Fruit fly (Drosophila melanogaster): ENCODE results near the gene CG32816.

The CG32816 gene

dm6 chrX:364006-364405, 106.5 kb downstream of the CG32816 start (continued):
- TF ChIP-seq Lpt (GFP tag; optimal IDR thresholded peaks at IDR 0.05) = no peak

dm6 chrX:362073-362674, 108.4 kb downstream of the CG32816 start:
- peak; percentile 12 for TF ChIP-seq esn (GFP tag; optimal IDR thresholded peaks at IDR 0.05)
- peak; percentile 8 for TF ChIP-seq Eip78C (GFP tag)
- peak; percentile 42 for TF ChIP-seq fkh (GFP tag; optimal IDR thresholded peaks at IDR 0.05)
- peak; percentile 57 for TF ChIP-seq svp (GFP tag)
- TF ChIP-seq Hr38 (GFP tag; optimal IDR thresholded peaks at IDR 0.05) = no peak

- 0 out of 3 replicates have a peak, but pooled peaks have one; percentile 39 for TF ChIP-seq CG8119 (GFP tag; IDR thresholded peaks at IDR 0.05)
- no peak for TF ChIP-seq vri (GFP tag; optimal IDR thresholded peaks at IDR 0.05)
- peak; percentile 75 for TF ChIP-seq CG32006 (GFP tag; optimal IDR thresholded peaks at IDR 0.05)
- peak; percentile 26 for TF ChIP-seq Hr39 (GFP tag; optimal IDR thresholded peaks at IDR 0.05)
- peak; percentile 32 for TF ChIP-seq OdsH (GFP tag; optimal IDR thresholded peaks at IDR 0.05)
- TF ChIP-seq pdm3 (GFP tag; optimal IDR thresholded peaks at IDR 0.05) = peak; percentile 61
- TF ChIP-seq salr (GFP tag; optimal IDR thresholded peaks at IDR 0.05) = peak; percentile 34 to 82
- TF ChIP-seq ss (GFP tag; optimal IDR thresholded peaks at IDR 0.05) = peak in 1 of 2 experiments; percentile 56
- TF ChIP-seq CG6854 (GFP tag; optimal IDR thresholded peaks at IDR 0.05) = peak; percentile 11
- TF ChIP-seq CG8319 (GFP tag; optimal IDR thresholded peaks at IDR 0.05) = no peak
- TF ChIP-seq Sox15 (GFP tag; optimal IDR thresholded peaks at IDR 0.05) = no peak
- peak; percentile 80 for TF ChIP-seq CG1621 (tag; optimal IDR thresholded peaks at IDR 0.05)
- no peak for TF ChIP-seq Smox (GFP tag; optimal IDR thresholded peaks at IDR 0.05)
- no peak for TF ChIP-seq CG8632 (GFP tag; optimal IDR thresholded peaks at IDR 0.05)
- TF ChIP-seq Ets21C (GFP tag; optimal IDR thresholded peaks at IDR 0.05) = no peak
- TF ChIP-seq CG4318 (GFP tag; optimal IDR thresholded peaks at IDR 0.05) = peak; percentile 18
- TF ChIP-seq Lpt (GFP tag; optimal IDR thresholded peaks at IDR 0.05) = peak; percentile 54
- peak; percentile 72 for TF ChIP-seq Gug (GFP tag; IDR thresholded peaks at IDR 0.05)
- peak; percentile 8 for TF ChIP-seq Sox102F (GFP tag; optimal IDR thresholded peaks at IDR 0.05)
- no peak for TF ChIP-seq Blimp-1 (GFP tag; optimal IDR thresholded peaks at IDR 0.05)
- no peak for TF ChIP-seq svp (GFP tag)
- peak; percentile 23 for TF ChIP-seq Eip75B (GFP tag; optimal IDR thresholded peaks at IDR 0.05)
- peak; percentile 85 for TF ChIP-seq dac (GFP tag; optimal IDR thresholded peaks at IDR 0.05)
- peak; percentile 75 for TF ChIP-seq Ets96B (tag; optimal IDR thresholded peaks at IDR 0.05)
- TF ChIP-seq CG3919 (GFP tag; optimal IDR thresholded peaks at IDR 0.05) = peak; percentile 8
- no peak for TF ChIP-seq Met (GFP tag; optimal IDR thresholded peaks at IDR 0.05)
- peak; percentile 35 for TF ChIP-seq CG6808 (GFP tag; optimal IDR thresholded peaks at IDR 0.05)
- no peak for TF ChIP-seq esn (GFP tag; optimal IDR thresholded peaks at IDR 0.05)
- peak; percentile 75 for TF ChIP-seq CG10669 (GFP tag; optimal IDR thresholded peaks at IDR 0.05)
- TF ChIP-seq lz (GFP tag; optimal IDR thresholded peaks at IDR 0.05) = no peak
- peak; percentile 46 for TF ChIP-seq CG9139 (GFP tag; optimal IDR thresholded peaks at IDR 0.05)
- TF ChIP-seq Hr4 (GFP tag; optimal IDR thresholded peaks at IDR 0.05) = no peak
- no peak for TF ChIP-seq CG11902 (GFP tag; optimal IDR thresholded peaks at IDR 0.05)
- no peak for TF ChIP-seq CG6792 (GFP tag; optimal IDR thresholded peaks at IDR 0.05)
- TF ChIP-seq Eip78C (GFP tag) = peak; percentile 50
- peak; percentile 61 for TF ChIP-seq dsx (GFP tag; optimal IDR thresholded peaks at IDR 0.05; ENCODE audit: poor library complexity, severe bottlenecking)
- TF ChIP-seq achi (GFP tag; optimal IDR thresholded peaks at IDR 0.05) = peak; percentile 35
- TF ChIP-seq CG6276 (GFP tag; optimal IDR thresholded peaks at IDR 0.05) = peak; percentile 35
- TF ChIP-seq CG15336 (GFP tag; IDR thresholded peaks at IDR 0.05) = peak; percentile 35; the same call in 1 of the 2 replicates
- peak; percentile 84 for TF ChIP-seq eg (GFP tag; IDR thresholded peaks at IDR 0.05)
- TF ChIP-seq spab (GFP tag; optimal IDR thresholded peaks at IDR 0.05) = peak; percentile 52
- peak; percentile 39 for TF ChIP-seq CG34406 (GFP tag; optimal IDR thresholded peaks at IDR 0.05)
- TF ChIP-seq CG11294 (GFP tag; IDR thresholded peaks at IDR 0.05) = peak; percentile 37; the same call in 1 of the 2 replicates
- TF ChIP-seq fd59A (GFP tag; optimal IDR thresholded peaks at IDR 0.05) = peak; percentile 31
- TF ChIP-seq CG16779 (tag; optimal IDR thresholded peaks at IDR 0.05) = peak; percentile 51
Observed at dm6 chrX:361418-361817, 109.1 kb downstream of the CG32816 start.

Measured in whole organism, prepupa.